Fruit fly (Drosophila melanogaster) whole organism, prepupa: ENCODE results near the gene CG33062.
"Not testable (repeated sequence)": the region's sequence is repeated elsewhere in the genome, so short reads cannot be mapped to it uniquely, and the experiment has no call there.

Source experiments
- CG10631 ChIP-seq: fragments of 200-800 bp; sonication (Bioruptor generic); optimal IDR thresholded peaks from 2 replicates; lab custom pipeline; 2016; ENCODE audit warnings: missing biosample characterization, missing genetic modification characterization
- CG10669 ChIP-seq: fragments of 200-800 bp; sonication (Bioruptor generic); optimal IDR thresholded peaks from 3 replicates; lab custom pipeline; 2018; ENCODE audit warnings: missing biosample characterization, mild to moderate bottlenecking, missing genetic modification characterization, moderate library complexity
- CG11294 ChIP-seq: fragments of 200-800 bp; sonication (Bioruptor generic); IDR thresholded peaks from 2 replicates; pipeline ENCODE4 v1.3.6; 2022; ENCODE audit warnings: missing biosample characterization, missing genetic modification characterization
- CG11902 ChIP-seq: fragments of 200-800 bp; sonication (Bioruptor generic); optimal IDR thresholded peaks from 3 replicates; lab custom pipeline; 2016; ENCODE audit warnings: missing biosample characterization, missing genetic modification characterization
- CG1621 ChIP-seq: fragments of 200-800 bp; sonication (Bioruptor generic); optimal IDR thresholded peaks from 3 replicates; lab custom pipeline; 2018; ENCODE audit warnings: missing biosample characterization, mild to moderate bottlenecking, missing genetic modification characterization
- CG16779 ChIP-seq: fragments of 200-800 bp; sonication (Bioruptor generic); optimal IDR thresholded peaks from 3 replicates; lab custom pipeline; 2017; ENCODE audit warnings: missing biosample characterization, mild to moderate bottlenecking, missing genetic modification characterization
- CG34406 ChIP-seq: fragments of 200-800 bp; sonication (Bioruptor generic); optimal IDR thresholded peaks from 3 replicates; lab custom pipeline; 2016; ENCODE audit warnings: missing biosample characterization, missing genetic modification characterization
- CG6792 ChIP-seq: fragments of 200-800 bp; sonication (Bioruptor generic); optimal IDR thresholded peaks from 3 replicates; lab custom pipeline; 2016; ENCODE audit warnings: missing biosample characterization, missing genetic modification characterization
- CG6854 ChIP-seq: fragments of 200-800 bp; sonication (Bioruptor generic); optimal IDR thresholded peaks from 2 replicates; lab custom pipeline; 2017; ENCODE audit warnings: missing biosample characterization, mild to moderate bottlenecking, missing genetic modification characterization
- CG7368 ChIP-seq: fragments of 200-800 bp; sonication (Bioruptor generic); optimal IDR thresholded peaks from 3 replicates; lab custom pipeline; 2016; ENCODE audit warnings: missing biosample characterization, missing genetic modification characterization
- CG8319 ChIP-seq: fragments of 200-800 bp; sonication (Bioruptor generic); optimal IDR thresholded peaks from 3 replicates; lab custom pipeline; 2016; ENCODE audit warnings: missing biosample characterization, missing genetic modification characterization
- CG8632 ChIP-seq: fragments of 200-800 bp; sonication (Bioruptor generic); optimal IDR thresholded peaks from 3 replicates; lab custom pipeline; 2016; ENCODE audit warnings: missing biosample characterization, missing genetic modification characterization
- CG9139 ChIP-seq: fragments of 200-800 bp; sonication (Bioruptor generic); optimal IDR thresholded peaks from 3 replicates; lab custom pipeline; 2017; ENCODE audit warnings: missing biosample characterization, mild to moderate bottlenecking, missing genetic modification characterization
- Eip75B ChIP-seq: fragments of 200-800 bp; sonication (Bioruptor generic); optimal IDR thresholded peaks from 3 replicates; lab custom pipeline; 2016; ENCODE audit warnings: missing biosample characterization, missing genetic modification characterization
- Eip78C ChIP-seq: fragments of 200-800 bp; sonication (Bioruptor generic); peaks from one replicate; lab custom pipeline; 2016; ENCODE audit warnings: missing biosample characterization, missing genetic modification characterization
- Ets96B ChIP-seq: fragments of 200-800 bp; optimal IDR thresholded peaks from 2 replicates; lab custom pipeline; 2019; ENCODE audit warnings: missing biosample characterization, mild to moderate bottlenecking, missing genetic modification characterization, moderate library complexity
- Gug ChIP-seq: fragments of 200-800 bp; sonication (Bioruptor generic); IDR thresholded peaks from 2 replicates; pipeline ENCODE4 v1.3.6; 2022; ENCODE audit warnings: missing biosample characterization, missing genetic modification characterization
- Hr38 ChIP-seq: sonication (Bioruptor generic); optimal IDR thresholded peaks from 2 replicates; lab custom pipeline; 2016; ENCODE audit warnings: missing biosample characterization, missing genetic modification characterization
- Hr39 ChIP-seq: fragments of 200-800 bp; sonication (Bioruptor generic); optimal IDR thresholded peaks from 2 replicates; lab custom pipeline; 2016; ENCODE audit warnings: missing biosample characterization, missing genetic modification characterization
- Hr4 ChIP-seq: fragments of 200-800 bp; sonication (Bioruptor generic); optimal IDR thresholded peaks from 3 replicates; lab custom pipeline; 2016; ENCODE audit warnings: missing biosample characterization, missing genetic modification characterization
- Met ChIP-seq: fragments of 200-800 bp; sonication (Bioruptor generic); optimal IDR thresholded peaks from 3 replicates; lab custom pipeline; 2016; ENCODE audit warnings: missing biosample characterization, missing genetic modification characterization
- OdsH ChIP-seq: fragments of 200-800 bp; sonication (Bioruptor generic); optimal IDR thresholded peaks from 3 replicates; lab custom pipeline; 2016; ENCODE audit warnings: missing biosample characterization, missing genetic modification characterization
- Sox102F ChIP-seq: fragments of 200-800 bp; sonication (Bioruptor generic); optimal IDR thresholded peaks from 2 replicates; lab custom pipeline; 2016; ENCODE audit warnings: missing biosample characterization, mild to moderate bottlenecking, missing genetic modification characterization
- Sox15 ChIP-seq: fragments of 200-800 bp; sonication (Bioruptor generic); optimal IDR thresholded peaks from 3 replicates; lab custom pipeline; 2016; ENCODE audit warnings: missing biosample characterization, missing genetic modification characterization
- achi ChIP-seq: fragments of 200-800 bp; sonication (Bioruptor generic); optimal IDR thresholded peaks from 3 replicates; lab custom pipeline; 2016; ENCODE audit warnings: missing biosample characterization, missing genetic modification characterization
- acj6 ChIP-seq: fragments of 200-800 bp; sonication (Bioruptor generic); optimal IDR thresholded peaks from 3 replicates; lab custom pipeline; 2016; ENCODE audit warnings: missing biosample characterization, missing genetic modification characterization
- dsx ChIP-seq: fragments of 200-800 bp; optimal IDR thresholded peaks from 3 replicates; lab custom pipeline; 2019; ENCODE audit warnings: missing biosample characterization, mild to moderate bottlenecking, missing genetic modification characterization, moderate library complexity; ENCODE audit not compliant: poor library complexity, severe bottlenecking
- esn ChIP-seq: fragments of 200-800 bp; sonication (Bioruptor generic); optimal IDR thresholded peaks from 2 replicates; lab custom pipeline; 2016; ENCODE audit warnings: missing biosample characterization, mild to moderate bottlenecking, missing genetic modification characterization, moderate library complexity
- fd59A ChIP-seq: fragments of 200-800 bp; sonication (Bioruptor generic); optimal IDR thresholded peaks from 2 replicates; lab custom pipeline; 2017; ENCODE audit warnings: missing biosample characterization, mild to moderate bottlenecking, missing genetic modification characterization, missing genetic modification reagents
- fd85E ChIP-seq: fragments of 200-800 bp; sonication (Bioruptor generic); optimal IDR thresholded peaks from 3 replicates; lab custom pipeline; 2016; ENCODE audit warnings: missing biosample characterization, missing genetic modification characterization
- fkh ChIP-seq: fragments of 200-800 bp; sonication (Bioruptor generic); optimal IDR thresholded peaks from 3 replicates; lab custom pipeline; 2017; ENCODE audit warnings: missing biosample characterization, mild to moderate bottlenecking, missing genetic modification characterization, moderate library complexity
- net ChIP-seq: fragments of 200-800 bp; sonication (Bioruptor generic); optimal IDR thresholded peaks from 3 replicates; lab custom pipeline; 2016; ENCODE audit warnings: missing biosample characterization, missing genetic modification characterization
- pdm3 ChIP-seq: fragments of 200-800 bp; sonication (Bioruptor generic); optimal IDR thresholded peaks from 3 replicates; lab custom pipeline; 2016; ENCODE audit warnings: missing biosample characterization, missing genetic modification characterization
- salr ChIP-seq, 2 experiments: fragments of 200-800 bp; sonication (Bioruptor generic); optimal IDR thresholded peaks; 3 replicates each; lab custom pipeline; 2016 to 2018; ENCODE audit warnings: missing biosample characterization in 2 of 2, missing genetic modification characterization in 2 of 2, mild to moderate bottlenecking in 1 of 2
- spab ChIP-seq: fragments of 200-800 bp; sonication (Bioruptor generic); optimal IDR thresholded peaks from 2 replicates; lab custom pipeline; 2017; ENCODE audit warnings: missing biosample characterization, mild to moderate bottlenecking, missing genetic modification characterization, missing genetic modification reagents
- ss ChIP-seq, 2 experiments: fragments of 200-800 bp; sonication (Bioruptor generic); optimal IDR thresholded peaks; 2 replicates in 1 of 2; 3 replicates in 1 of 2; lab custom pipeline; 2017 to 2018; ENCODE audit warnings: mild to moderate bottlenecking in 2 of 2, missing biosample characterization in 2 of 2, missing genetic modification characterization in 2 of 2, moderate library complexity in 1 of 2
- svp ChIP-seq: fragments of 200-800 bp; sonication (Bioruptor generic); peaks from one replicate; lab custom pipeline; 2016; ENCODE audit warnings: missing biosample characterization, missing genetic modification characterization

Gene CG33062

DNA sequence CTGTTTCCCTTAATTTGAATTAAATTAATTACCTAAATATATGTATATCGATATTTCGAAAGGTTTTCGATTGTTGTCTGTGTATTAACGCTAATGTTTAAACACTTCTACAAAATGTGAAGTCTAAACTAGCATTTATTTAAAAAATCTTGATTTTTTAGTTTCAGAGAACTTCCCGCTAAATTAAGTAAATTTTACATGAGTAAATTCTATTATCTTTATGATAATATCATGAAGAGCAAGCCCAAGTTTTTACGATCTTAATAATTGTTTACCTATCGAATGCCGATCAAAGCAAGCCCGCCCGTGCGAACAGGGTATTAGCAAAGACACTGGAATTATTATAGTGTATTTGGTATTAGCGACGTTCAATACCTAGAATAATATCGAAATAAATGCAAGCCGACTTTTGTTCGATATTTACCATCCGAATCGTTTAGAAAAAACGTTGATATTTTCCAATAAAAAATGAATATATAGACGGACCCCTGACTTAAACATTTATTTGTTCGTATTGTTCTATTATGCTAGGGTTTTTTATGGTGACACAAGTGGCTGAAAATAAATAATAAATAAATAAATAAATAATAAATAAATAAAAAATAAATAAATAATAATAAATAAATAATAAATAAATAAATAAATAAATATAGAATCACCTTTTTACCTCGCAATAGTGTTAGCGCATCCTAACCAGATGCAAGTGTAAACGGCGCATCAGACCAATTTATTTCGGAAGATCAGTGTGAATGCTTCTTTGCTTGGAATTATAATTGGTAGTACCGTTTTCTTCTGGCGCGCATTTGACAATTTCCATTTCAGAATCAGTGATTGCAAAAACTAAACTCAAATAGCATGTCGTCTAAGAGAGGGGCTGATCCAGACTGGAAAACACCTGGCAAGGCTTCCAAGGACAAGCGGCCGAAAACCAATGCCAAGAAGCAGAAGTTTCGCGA lies at the start of gene CG33062, which contains the start of gene Chd3 (continued):
- no peak for TF ChIP-seq Hr4 (GFP tag; lab: Kevin White, UChicago)
- no peak for TF ChIP-seq Eip75B (GFP tag; lab: Kevin White, UChicago)
- no peak for TF ChIP-seq Ets96B (tag; lab: Kevin White, UChicago)
- peak; percentile 8 for TF ChIP-seq Sox15 (GFP tag; lab: Kevin White, UChicago)
- peak; percentile 20 for TF ChIP-seq Hr39
- TF ChIP-seq CG34406: no peak
- no peak for TF ChIP-seq CG8319 (GFP tag; lab: Kevin White, UChicago)
- no peak for TF ChIP-seq achi (GFP tag; lab: Kevin White, UChicago)
- TF ChIP-seq CG9139 (GFP tag; lab: Kevin White, UChicago): no peak
- TF ChIP-seq fd59A (GFP tag; lab: Kevin White, UChicago): no peak

dm6 chr3L:19494954-19495353 lies 48.7 kb upstream of the CG33062 start:
- peak; percentile 32 for TF ChIP-seq svp (GFP tag; lab: Kevin White, UChicago)
- no peak for TF ChIP-seq Sox15 (GFP tag; lab: Kevin White, UChicago)

- not testable (repeated sequence) for TF ChIP-seq ss (GFP tag; optimal IDR thresholded peaks at IDR 0.05; lab: Kevin White, UChicago); CG10669; CG34406
Observed at dm6 chr3L:19487260-19487659, 41.0 kb upstream of the CG33062 start, which contains the start of gene CG32212. Gene CG32212, plus strand, starts transcription at chr3L:19487560.

DNA sequence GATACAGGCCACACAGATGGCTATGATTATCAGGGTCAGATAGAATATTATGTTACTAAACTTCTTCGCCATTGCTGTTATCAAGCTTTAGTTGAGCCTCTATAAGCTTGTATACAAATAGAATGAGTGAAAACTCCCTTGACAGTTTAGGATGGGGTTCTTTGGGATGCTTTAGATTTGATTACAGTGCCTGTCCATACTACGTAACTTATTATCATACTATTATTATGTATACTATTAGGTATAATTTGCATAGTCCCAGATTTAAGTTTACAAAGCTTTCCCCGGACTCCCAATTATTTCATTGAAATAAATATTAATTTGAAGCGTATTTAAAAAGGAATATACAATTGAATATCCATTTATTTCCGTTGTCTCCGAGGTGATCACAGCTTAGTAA lies 40.2 kb upstream of the CG33062 start, which contains the start of gene brv1:
Gene brv1 (minus strand): TSS at position 101 of the 400 bp plus-strand sequence.
- TF ChIP-seq Eip75B (GFP tag; lab: Kevin White, UChicago) (no peak), Met (GFP tag; lab: Kevin White, UChicago) (no peak)

- TF ChIP-seq fd85E (GFP tag; lab: Kevin White, UChicago) (no peak), CG8632 (GFP tag; lab: Kevin White, UChicago) (no peak), salr (GFP tag; optimal IDR thresholded peaks at IDR 0.05; lab: Kevin White, UChicago) (no peak), CG7368 (no peak), ss (GFP tag; optimal IDR thresholded peaks at IDR 0.05; lab: Kevin White, UChicago) (no peak), CG16779 (tag; lab: Kevin White, UChicago) (no peak), spab (GFP tag; lab: Kevin White, UChicago) (no peak), CG10669 (no peak), dsx (GFP tag; lab: Kevin White, UChicago) (no peak), CG1621 (tag; lab: Kevin White, UChicago) (no peak), Sox15 (GFP tag; lab: Kevin White, UChicago) (no peak), fkh (no peak)
Observed at dm6 chr3L:19483007-19483406, 36.8 kb upstream of the CG33062 start.

DNA sequence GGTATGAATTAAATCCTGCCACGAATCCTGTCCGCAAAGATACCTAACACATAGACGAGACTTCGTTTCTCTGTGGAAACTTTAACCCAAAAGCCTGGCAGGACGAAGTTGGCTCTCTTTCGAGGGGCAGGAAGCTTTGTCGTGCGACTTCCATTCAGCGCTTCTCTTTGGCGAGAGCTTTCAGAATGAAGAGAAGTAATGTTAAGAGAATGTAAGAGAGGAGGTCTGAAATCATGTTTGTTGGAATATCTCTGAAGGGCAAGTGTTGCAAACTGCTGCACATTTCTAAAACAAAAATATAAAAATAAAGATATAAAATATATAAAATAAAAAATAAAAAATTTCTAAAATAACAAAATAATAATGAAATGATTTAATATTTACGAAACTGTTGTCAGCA lies 35.8 kb upstream of the CG33062 start:
- TF ChIP-seq dsx (GFP tag; lab: Kevin White, UChicago) (no peak), Sox102F (GFP tag; lab: Kevin White, UChicago) (no peak), acj6 (GFP tag; lab: Kevin White, UChicago) (no peak), Hr38 (GFP tag; lab: Kevin White, UChicago) (no peak), pdm3 (GFP tag; lab: Kevin White, UChicago) (no peak), Eip78C (no peak), OdsH (no peak), CG11294 (GFP tag; lab: Robert Waterston, UW) (no peak), net (GFP tag; lab: Kevin White, UChicago) (no peak), Hr39 (no peak), CG8319 (GFP tag; lab: Kevin White, UChicago) (no peak), CG11902 (GFP tag; lab: Kevin White, UChicago) (no peak), esn (no peak), CG6792 (GFP tag; lab: Kevin White, UChicago) (no peak), svp (GFP tag; lab: Kevin White, UChicago) (no peak), CG10631 (GFP tag; lab: Kevin White, UChicago) (no peak), CG34406 (no peak), CG9139 (GFP tag; lab: Kevin White, UChicago) (no peak), Gug (GFP tag; lab: Robert Waterston, UW) (no peak), CG6854 (GFP tag; lab: Kevin White, UChicago) (no peak)
